Worm (Caenorhabditis elegans) whole organism, early embryonic: ENCODE results near the gene nas-19.

Experiments
- B0310.2 ChIP-seq: sonication (generic microtip); optimal IDR thresholded peaks from 2 replicates; lab custom pipeline; 2016; ENCODE audit warnings: mild to moderate bottlenecking, missing genetic modification characterization, missing compliant biosample characterization
- aly-1 ChIP-seq: sonication (generic microtip); optimal IDR thresholded peaks from 2 replicates; lab custom pipeline; 2016; ENCODE audit warnings: missing genetic modification characterization, missing compliant biosample characterization
- ama-1 ChIP-seq: fragments of 150-350 bp; optimal IDR thresholded peaks from 2 replicates; lab custom pipeline; 2014
- ceh-13 ChIP-seq: fragments of 200-800 bp; sonication (Bioruptor generic); optimal IDR thresholded peaks from 2 replicates; lab custom pipeline; 2018; ENCODE audit warnings: mild to moderate bottlenecking, missing genetic modification characterization, missing compliant biosample characterization
- ceh-36 ChIP-seq: sonication (generic microtip); optimal IDR thresholded peaks from 2 replicates; lab custom pipeline; 2016; ENCODE audit warnings: missing genetic modification characterization, inconsistent platforms, missing compliant biosample characterization
- ets-7 ChIP-seq: sonication (generic microtip); optimal IDR thresholded peaks from 2 replicates; lab custom pipeline; 2016; ENCODE audit warnings: missing genotype, missing genetic modification characterization, missing compliant biosample characterization
- flt-1 ChIP-seq: fragments of 200-800 bp; sonication (Bioruptor generic); IDR thresholded peaks from 2 replicates; pipeline ENCODE4 v1.3.6; 2022; ENCODE audit warnings: missing genetic modification characterization, missing compliant biosample characterization
- hmbx-1 ChIP-seq: sonication (generic microtip); optimal IDR thresholded peaks from 2 replicates; lab custom pipeline; 2016; ENCODE audit warnings: mild to moderate bottlenecking, missing genetic modification characterization, missing compliant biosample characterization
- hmg-4 ChIP-seq: fragments of 200-800 bp; sonication (Bioruptor generic); optimal IDR thresholded peaks from 2 replicates; lab custom pipeline; 2018; ENCODE audit warnings: mild to moderate bottlenecking, missing genetic modification characterization, missing compliant biosample characterization
- hnd-1 ChIP-seq: sonication (generic microtip); optimal IDR thresholded peaks from 2 replicates; lab custom pipeline; 2016; ENCODE audit warnings: missing genetic modification characterization, missing compliant biosample characterization
- pes-1 ChIP-seq: fragments of 200-800 bp; sonication (Bioruptor generic); IDR thresholded peaks from 2 replicates; pipeline ENCODE4 v1.3.6; 2022; ENCODE audit warnings: missing genetic modification reagents, missing genetic modification characterization, missing compliant biosample characterization
- scrt-1 ChIP-seq: fragments of 200-800 bp; sonication (Bioruptor generic); IDR thresholded peaks from 2 replicates; pipeline ENCODE4 v1.3.6; 2022; ENCODE audit warnings: missing genetic modification characterization, missing compliant biosample characterization
- sea-1 ChIP-seq: fragments of 200-800 bp; sonication (Bioruptor generic); conservative IDR thresholded peaks from 2 replicates; pipeline ENCODE4 v1.3.6; 2022; ENCODE audit warnings: missing genetic modification characterization, missing compliant biosample characterization
- tbx-37 ChIP-seq: fragments of 200-800 bp; sonication (Bioruptor generic); conservative IDR thresholded peaks from 2 replicates; pipeline ENCODE4 v1.3.6; 2022; ENCODE audit warnings: missing genetic modification reagents, missing genetic modification characterization, missing compliant biosample characterization

DNA sequence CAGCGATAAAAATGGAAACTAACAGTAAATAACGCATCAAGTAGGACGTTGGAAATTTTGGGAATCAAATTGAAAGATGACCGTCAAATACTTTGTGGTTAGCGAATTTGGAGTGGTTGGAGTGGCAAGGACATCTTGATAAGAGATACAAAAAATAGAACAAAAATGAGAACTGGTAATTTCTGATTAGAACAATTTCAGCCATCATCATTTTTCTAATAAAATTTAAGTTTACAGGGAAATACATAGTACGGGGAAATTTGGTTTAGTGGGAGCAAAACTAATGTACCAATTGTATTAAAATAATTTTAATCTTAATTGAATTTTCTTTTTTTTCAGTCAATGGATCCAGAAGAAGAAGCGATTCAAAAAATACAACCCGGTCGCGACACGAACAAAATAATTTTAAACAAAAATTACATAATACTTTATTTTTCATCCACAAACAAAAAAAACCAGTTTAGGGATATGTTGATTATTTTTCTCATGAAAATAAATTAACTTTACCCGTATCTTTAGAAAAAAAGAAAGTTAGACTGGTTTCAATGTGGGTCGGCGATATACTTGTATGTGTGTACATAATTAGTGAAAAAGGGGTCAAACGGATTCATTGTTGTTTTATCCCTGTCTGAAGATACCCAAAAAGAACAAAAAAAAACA is 8.5 kb upstream of the nas-19 start, which contains the start of the genes K03B8.8 and grl-3:
- TF ChIP-seq scrt-1 (GFP tag; lab: Robert Waterston, UW) (no peak), ets-7 (tag; lab: Kevin White, UChicago) (no peak), ama-1 (lab: Kevin White, UChicago) (no peak), ceh-36 (no peak), sea-1 (no peak), pes-1 (no peak), ceh-13 (no peak), hnd-1 (tag; lab: Kevin White, UChicago) (no peak), tbx-37 (GFP tag; lab: Robert Waterston, UW) (no peak), hmg-4 (GFP tag; lab: Kevin White, UChicago) (no peak), B0310.2 (tag; lab: Kevin White, UChicago) (no peak), aly-1 (tag; lab: Kevin White, UChicago) (no peak), hmbx-1 (no peak), flt-1 (GFP tag; lab: Robert Waterston, UW) (no peak)
